Fruit fly (Drosophila melanogaster) whole organism, embryonic: ENCODE results near the gene CG18675.

ENCODE experiments used
- Blimp-1 ChIP-seq: fragments of 200-800 bp; sonication (Bioruptor generic); optimal IDR thresholded peaks from 3 replicates; lab custom pipeline; 2018; ENCODE audit warnings: missing biosample characterization, missing genetic modification characterization, mild to moderate bottlenecking, moderate library complexity, missing genetic modification reagents
- Bteb2 ChIP-seq: fragments of 200-800 bp; sonication (Bioruptor generic); optimal IDR thresholded peaks from 2 replicates; lab custom pipeline; 2016; ENCODE audit warnings: missing biosample characterization, missing genetic modification characterization
- CG11695 ChIP-seq: fragments of 200-800 bp; sonication (Bioruptor generic); IDR thresholded peaks from 3 replicates; pipeline ENCODE4 v1.3.6; 2022; ENCODE audit warnings: missing biosample characterization, missing genetic modification characterization
- CG12071 ChIP-seq: fragments of 200-800 bp; sonication (Bioruptor generic); optimal IDR thresholded peaks from 3 replicates; lab custom pipeline; 2018; ENCODE audit warnings: missing biosample characterization, mild to moderate bottlenecking, missing genetic modification characterization
- CG16815 ChIP-seq: fragments of 200-800 bp; sonication (Bioruptor generic); optimal IDR thresholded peaks from 3 replicates; lab custom pipeline; 2017; ENCODE audit warnings: missing biosample characterization, mild to moderate bottlenecking, missing genetic modification characterization
- CG17385 ChIP-seq: fragments of 200-800 bp; sonication (Bioruptor generic); optimal IDR thresholded peaks from 3 replicates; lab custom pipeline; 2018; ENCODE audit warnings: missing biosample characterization, mild to moderate bottlenecking, missing genetic modification characterization
- CG30431 ChIP-seq: fragments of 200-800 bp; sonication (Bioruptor generic); optimal IDR thresholded peaks from 2 replicates; lab custom pipeline; 2017; ENCODE audit warnings: missing biosample characterization, missing genetic modification characterization
- CG33557 ChIP-seq: fragments of 200-800 bp; sonication (Bioruptor generic); optimal IDR thresholded peaks from 2 replicates; lab custom pipeline; 2019; ENCODE audit warnings: missing biosample characterization, mild to moderate bottlenecking, missing genetic modification characterization, moderate library complexity
- CG4360 ChIP-seq: fragments of 200-800 bp; sonication (Bioruptor generic); IDR thresholded peaks from 2 replicates; pipeline ENCODE4 v1.3.6; 2022; ENCODE audit warnings: missing biosample characterization, missing genetic modification characterization
- CG5953 ChIP-seq: fragments of 200-800 bp; sonication (Bioruptor generic); IDR thresholded peaks from 2 replicates; pipeline ENCODE4 v1.3.6; 2022; ENCODE audit warnings: missing biosample characterization, missing genetic modification characterization
- CG7556 ChIP-seq: fragments of 200-800 bp; sonication (Bioruptor generic); optimal IDR thresholded peaks from 2 replicates; lab custom pipeline; 2017; ENCODE audit warnings: missing biosample characterization, mild to moderate bottlenecking, missing genetic modification characterization
- CG7839 ChIP-seq: fragments of 200-800 bp; sonication (Bioruptor generic); optimal IDR thresholded peaks from 3 replicates; lab custom pipeline; 2018; ENCODE audit warnings: missing biosample characterization, mild to moderate bottlenecking, missing genetic modification characterization, moderate library complexity
- CG8924 ChIP-seq: fragments of 200-800 bp; optimal IDR thresholded peaks from 3 replicates; lab custom pipeline; 2019; ENCODE audit warnings: missing biosample characterization, mild to moderate bottlenecking, missing genetic modification characterization, moderate library complexity
- CG9727 ChIP-seq: fragments of 200-800 bp; sonication (Bioruptor generic); optimal IDR thresholded peaks from 3 replicates; lab custom pipeline; 2017; ENCODE audit warnings: missing biosample characterization, mild to moderate bottlenecking, missing genetic modification characterization
- Dip2 ChIP-seq: fragments of 200-800 bp; sonication (Bioruptor generic); IDR thresholded peaks from 2 replicates; pipeline ENCODE4 v1.3.6; 2022; ENCODE audit warnings: missing biosample characterization, missing genetic modification characterization
- Dip3 ChIP-seq: fragments of 200-800 bp; sonication (Bioruptor generic); optimal IDR thresholded peaks from 3 replicates; lab custom pipeline; 2016; ENCODE audit warnings: missing biosample characterization, missing genetic modification characterization
- E2f1 ChIP-seq: fragments of 200-800 bp; sonication (Bioruptor generic); IDR thresholded peaks from 2 replicates; pipeline ENCODE4 v1.3.6; 2022; ENCODE audit warnings: missing biosample characterization, missing genetic modification characterization
- ERR ChIP-seq: fragments of 200-800 bp; sonication (Bioruptor generic); optimal IDR thresholded peaks from 2 replicates; lab custom pipeline; 2016; ENCODE audit warnings: missing biosample characterization, missing genetic modification characterization
- Elba2 ChIP-seq: fragments of 200-800 bp; sonication (Bioruptor generic); optimal IDR thresholded peaks from 3 replicates; lab custom pipeline; 2016; ENCODE audit warnings: missing biosample characterization, missing genetic modification characterization
- GATAe ChIP-seq: fragments of 200-800 bp; sonication (Bioruptor generic); conservative IDR thresholded peaks from 2 replicates; pipeline ENCODE4 v1.3.6; 2022; ENCODE audit warnings: missing biosample characterization, missing genetic modification characterization
- Gsc ChIP-seq: fragments of 200-800 bp; sonication (Bioruptor generic); IDR thresholded peaks from 2 replicates; pipeline ENCODE4 v1.3.6; 2022; ENCODE audit warnings: missing biosample characterization, missing genetic modification characterization
- Hey ChIP-seq: fragments of 200-800 bp; sonication (Bioruptor generic); optimal IDR thresholded peaks from 3 replicates; lab custom pipeline; 2018; ENCODE audit warnings: missing biosample characterization, mild to moderate bottlenecking, missing genetic modification characterization
- HmgD ChIP-seq: fragments of 200-800 bp; sonication (Bioruptor generic); optimal IDR thresholded peaks from 3 replicates; lab custom pipeline; 2016; ENCODE audit warnings: missing biosample characterization, missing genetic modification characterization
- HmgZ ChIP-seq: fragments of 200-800 bp; sonication (Bioruptor generic); optimal IDR thresholded peaks from 2 replicates; lab custom pipeline; 2018; ENCODE audit warnings: missing biosample characterization, mild to moderate bottlenecking, missing genetic modification characterization
- Hr3 ChIP-seq: fragments of 200-800 bp; sonication (Bioruptor generic); optimal IDR thresholded peaks from 3 replicates; lab custom pipeline; 2016; ENCODE audit warnings: missing biosample characterization, missing genetic modification characterization
- Hsf ChIP-seq: fragments of 200-800 bp; sonication (Bioruptor generic); optimal IDR thresholded peaks from 3 replicates; lab custom pipeline; 2016; ENCODE audit warnings: missing biosample characterization, missing genetic modification characterization
- Lpt ChIP-seq: fragments of >200 bp; optimal IDR thresholded peaks from 2 replicates; lab custom pipeline; 2018; ENCODE audit warnings: missing biosample characterization, missing genetic modification characterization
- NC2β ChIP-seq: fragments of 200-800 bp; sonication (Bioruptor generic); optimal IDR thresholded peaks from 2 replicates; lab custom pipeline; 2016; ENCODE audit warnings: missing biosample characterization, missing genetic modification characterization
- Nf-YA ChIP-seq: fragments of 200-800 bp; sonication (Bioruptor generic); IDR thresholded peaks from 2 replicates; pipeline ENCODE4 v1.3.6; 2022; ENCODE audit warnings: missing biosample characterization, missing genetic modification characterization
- Ravus ChIP-seq: fragments of 200-800 bp; sonication (Bioruptor generic); IDR thresholded peaks from 2 replicates; pipeline ENCODE4 v1.3.6; 2022; ENCODE audit warnings: missing biosample characterization, missing genetic modification characterization
- Side ChIP-seq: fragments of 200-800 bp; sonication (Bioruptor generic); optimal IDR thresholded peaks from 2 replicates; lab custom pipeline; 2016; ENCODE audit warnings: missing biosample characterization, missing genetic modification characterization
- Taf1 ChIP-seq: fragments of 200-800 bp; sonication (Bioruptor generic); IDR thresholded peaks from 2 replicates; pipeline ENCODE4 v1.3.6; 2022; ENCODE audit warnings: missing biosample characterization, missing genetic modification characterization
- cg ChIP-seq: fragments of 200-800 bp; sonication (Bioruptor generic); optimal IDR thresholded peaks from 3 replicates; lab custom pipeline; 2019; ENCODE audit warnings: missing biosample characterization, mild to moderate bottlenecking, missing genetic modification characterization, moderate library complexity
- chif ChIP-seq, 2 experiments: fragments of 200-800 bp; sonication (Bioruptor generic); optimal IDR thresholded peaks; 3 replicates each; lab custom pipeline; 2016; ENCODE audit warnings: missing biosample characterization in 2 of 2, missing genetic modification characterization in 2 of 2
- dimm ChIP-seq: fragments of 200-800 bp; sonication (Bioruptor generic); IDR thresholded peaks from 2 replicates; pipeline ENCODE4 v1.3.6; 2022; ENCODE audit warnings: missing biosample characterization, missing genetic modification characterization
- en ChIP-seq: fragments of 200-800 bp; sonication (Bioruptor generic); optimal IDR thresholded peaks from 2 replicates; lab custom pipeline; 2016; ENCODE audit warnings: missing biosample characterization, missing genetic modification characterization
- fd102C ChIP-seq: fragments of 200-800 bp; sonication (Bioruptor generic); optimal IDR thresholded peaks from 2 replicates; lab custom pipeline; 2018; ENCODE audit warnings: missing biosample characterization, mild to moderate bottlenecking, missing genetic modification characterization, moderate library complexity
- fd96Cb ChIP-seq: fragments of 200-800 bp; sonication (Bioruptor generic); optimal IDR thresholded peaks from 2 replicates; lab custom pipeline; 2018; ENCODE audit warnings: missing biosample characterization, mild to moderate bottlenecking, missing genetic modification characterization, moderate library complexity
- gsb ChIP-seq: fragments of 200-800 bp; sonication (Bioruptor generic); IDR thresholded peaks from 2 replicates; pipeline ENCODE4 v1.3.6; 2022; ENCODE audit warnings: missing biosample characterization, missing genetic modification characterization
- lbe ChIP-seq: fragments of 200-800 bp; sonication (Bioruptor generic); optimal IDR thresholded peaks from 2 replicates; lab custom pipeline; 2016; ENCODE audit warnings: missing biosample characterization, mild to moderate bottlenecking, missing genetic modification characterization
- mam ChIP-seq: fragments of 200-800 bp; sonication (Bioruptor generic); optimal IDR thresholded peaks from 3 replicates; lab custom pipeline; 2016; ENCODE audit warnings: missing biosample characterization, missing genetic modification characterization
- mld ChIP-seq: fragments of 200-800 bp; sonication (Bioruptor generic); IDR thresholded peaks from 3 replicates; pipeline ENCODE4 v1.3.6; 2022; ENCODE audit warnings: missing biosample characterization, missing genetic modification characterization; ENCODE audit not compliant: partially characterized antibody
- nmo ChIP-seq: fragments of 200-800 bp; sonication (Bioruptor generic); optimal IDR thresholded peaks from 2 replicates; lab custom pipeline; 2018; ENCODE audit warnings: missing biosample characterization, mild to moderate bottlenecking, missing genetic modification characterization, moderate library complexity
- oc ChIP-seq: fragments of 200-800 bp; sonication (Bioruptor generic); optimal IDR thresholded peaks from 2 replicates; lab custom pipeline; 2018; ENCODE audit warnings: missing biosample characterization, mild to moderate bottlenecking, missing genetic modification characterization, moderate library complexity
- pb ChIP-seq: fragments of 200-800 bp; sonication (Bioruptor generic); optimal IDR thresholded peaks from 3 replicates; lab custom pipeline; 2016; ENCODE audit warnings: missing biosample characterization, missing genetic modification characterization
- pum ChIP-seq: fragments of 200-800 bp; sonication (Bioruptor generic); optimal IDR thresholded peaks from 2 replicates; lab custom pipeline; 2016; ENCODE audit warnings: missing biosample characterization, missing genetic modification characterization
- row ChIP-seq: fragments of 200-800 bp; sonication (Bioruptor generic); IDR thresholded peaks from 3 replicates; pipeline ENCODE4 v1.3.6; 2022; ENCODE audit warnings: missing biosample characterization, missing genetic modification characterization
- sc ChIP-seq, 3 experiments: fragments of >200 bp in 2 of 3; fragments of 200-800 bp in 1 of 3; sonication (Bioruptor generic) in 1 of 3; optimal IDR thresholded peaks; 2 replicates in 2 of 3; 3 replicates in 1 of 3; lab custom pipeline; 2017; ENCODE audit warnings: mild to moderate bottlenecking in 1 of 3, missing biosample characterization in 1 of 3, missing genetic modification characterization in 1 of 3, missing genetic modification reagents in 1 of 3
- sens ChIP-seq: fragments of 200-800 bp; sonication (Bioruptor generic); peaks from one replicate; lab custom pipeline; 2016; ENCODE audit warnings: missing biosample characterization, missing genetic modification characterization
- tin ChIP-seq: fragments of 200-800 bp; sonication (Bioruptor generic); optimal IDR thresholded peaks from 3 replicates; lab custom pipeline; 2016; ENCODE audit warnings: missing biosample characterization, missing genetic modification characterization
- trem ChIP-seq: fragments of 200-800 bp; optimal IDR thresholded peaks from 3 replicates; lab custom pipeline; 2019; ENCODE audit warnings: missing biosample characterization, mild to moderate bottlenecking, missing genetic modification characterization, moderate library complexity
- vvl ChIP-seq: fragments of 200-800 bp; sonication (Bioruptor generic); IDR thresholded peaks from 2 replicates; pipeline ENCODE4 v1.3.6; 2022; ENCODE audit warnings: missing biosample characterization, missing genetic modification characterization

CG18675 gene

dm6 chr3L:4158361-4158760 is 15.3 kb upstream of the CG18675 start (continued):
- TF ChIP-seq nmo (GFP tag; lab: Kevin White, UChicago) (peak; percentile 38), Hsf (no peak), GATAe (GFP tag; lab: Robert Waterston, UW) (no peak), CG12071 (no peak), trem (peak; percentile 37), Taf1 (GFP tag; lab: Robert Waterston, UW) (no peak), gsb (GFP tag; lab: Robert Waterston, UW) (no peak), CG5953 (GFP tag; lab: Robert Waterston, UW) (no peak), fd102C (peak; percentile 53), mam (GFP tag; lab: Kevin White, UChicago) (no peak), Hr3 (no peak), fd96Cb (tag; lab: Kevin White, UChicago) (peak; percentile 19), CG17385 (GFP tag; lab: Kevin White, UChicago) (no peak), HmgD (GFP tag; lab: Kevin White, UChicago) (no peak), vvl (GFP tag; lab: Robert Waterston, UW) (peak; percentile 31; the same call in 1 of the 2 replicates), CG16815 (GFP tag; lab: Kevin White, UChicago) (peak; percentile 1), ERR (GFP tag; lab: Kevin White, UChicago) (no peak), row (peak; percentile 45; the same call in 2 of the 3 replicates), CG8924 (peak; percentile 15), CG9727 (GFP tag; lab: Kevin White, UChicago) (peak; percentile 68), E2f1 (peak; percentile 17; the same call in 1 of the 2 replicates), Side (no peak), lbe (GFP tag; lab: Kevin White, UChicago) (peak; percentile 18), mld (GFP tag; lab: Robert Waterston, UW) (no peak), Gsc (GFP tag; lab: Robert Waterston, UW) (no peak), Elba2 (GFP tag; lab: Kevin White, UChicago) (peak; percentile 42), Dip3 (GFP tag; lab: Kevin White, UChicago) (no peak), NC2β (GFP tag; lab: Kevin White, UChicago) (no peak), chif (GFP tag; optimal IDR thresholded peaks at IDR 0.05; lab: Kevin White, UChicago) (peak in 1 of 2 experiments; percentile 23), en (GFP tag; lab: Kevin White, UChicago) (no peak), HmgZ (tag; lab: Kevin White, UChicago) (no peak), cg (GFP tag; lab: Kevin White, UChicago) (peak; percentile 31), pum (GFP tag; lab: Kevin White, UChicago) (no peak), sc (optimal IDR thresholded peaks at IDR 0.05; lab: Kevin White, UChicago) (no peak), sc (GFP tag; optimal IDR thresholded peaks at IDR 0.05; lab: Kevin White, UChicago) (peak; percentile 14), dimm (GFP tag; lab: Robert Waterston, UW) (no peak), CG7556 (GFP tag; lab: Kevin White, UChicago) (no peak), Lpt (GFP tag; lab: Kevin White, UChicago) (no peak), CG4360 (GFP tag; lab: Robert Waterston, UW) (no peak), CG30431 (GFP tag; lab: Kevin White, UChicago) (peak; percentile 44), sens (peak; percentile 2), tin (GFP tag; lab: Kevin White, UChicago) (peak; percentile 5), pb (GFP tag; lab: Kevin White, UChicago) (no peak), Blimp-1 (peak; percentile 15), Hey (no peak), Bteb2 (GFP tag; lab: Kevin White, UChicago) (no peak), Dip2 (GFP tag; lab: Robert Waterston, UW) (no peak), CG7839 (tag; lab: Kevin White, UChicago) (no peak), Nf-YA (no peak), Ravus (GFP tag; lab: Robert Waterston, UW) (no peak), oc (tag; lab: Kevin White, UChicago) (no peak), CG33557 (GFP tag; lab: Kevin White, UChicago) (peak; percentile 22), CG11695 (GFP tag; lab: Robert Waterston, UW) (0 out of 3 replicates have a peak, but pooled peaks have one; percentile 14)
